Worm (Caenorhabditis elegans) whole organism, L1 larva: ENCODE results near the gene glt-1.

Experiments used
- C04F5.9 ChIP-seq: sonication (generic microtip); optimal IDR thresholded peaks from 2 replicates; lab custom pipeline; 2016; ENCODE audit warnings: missing genetic modification characterization, missing compliant biosample characterization
- C34B4.2 ChIP-seq: sonication (generic microtip); optimal IDR thresholded peaks from 2 replicates; lab custom pipeline; 2017; ENCODE audit warnings: mild to moderate bottlenecking, missing genetic modification characterization, missing compliant biosample characterization
- blmp-1 ChIP-seq: fragments of 150-350 bp; optimal IDR thresholded peaks from 2 replicates; lab custom pipeline; 2014; ENCODE audit warnings: missing biosample characterization, missing genetic modification characterization
- lin-14 ChIP-seq: fragments of 200-800 bp; sonication (Bioruptor generic); optimal IDR thresholded peaks from 2 replicates; lab custom pipeline; 2018; ENCODE audit warnings: mild to moderate bottlenecking, missing genetic modification characterization, moderate library complexity, missing compliant biosample characterization
- skn-1 ChIP-seq: fragments of 150-350 bp; optimal IDR thresholded peaks from 2 replicates; lab custom pipeline; 2014; ENCODE audit warnings: missing biosample characterization, missing genetic modification characterization

DNA sequence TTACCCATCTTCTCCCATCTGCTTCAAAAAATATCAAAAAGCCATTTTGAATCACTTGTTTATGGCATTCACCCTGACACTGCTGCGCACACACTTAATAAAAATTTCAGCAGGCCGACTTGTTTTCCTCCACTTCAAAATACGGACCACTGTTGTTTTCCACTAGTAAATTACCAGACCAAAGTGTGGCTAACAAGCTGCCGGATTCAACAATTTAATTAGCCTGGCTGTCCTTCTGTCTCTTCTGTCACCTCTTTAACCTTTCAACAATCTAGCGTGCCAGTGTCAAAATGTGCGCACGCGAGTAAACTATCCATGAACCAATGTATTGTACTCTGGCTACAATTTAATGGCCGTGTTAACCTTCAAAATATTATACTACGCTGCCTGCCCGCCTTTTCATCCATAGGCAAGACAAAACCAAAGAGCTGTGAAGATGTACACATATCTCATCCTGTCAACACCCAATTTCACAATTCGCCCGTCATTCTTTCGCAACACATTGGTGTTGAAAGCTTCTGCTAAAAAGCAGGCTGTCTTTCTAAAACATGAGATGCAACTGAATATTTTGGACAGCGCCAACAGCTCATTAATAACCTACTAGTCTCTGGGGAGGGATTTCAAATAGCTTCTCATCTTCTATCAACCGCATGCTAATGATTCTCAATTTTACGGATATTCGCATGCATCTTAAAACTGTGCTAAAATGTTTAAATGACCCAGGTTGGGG lies 31.4 kb upstream of the glt-1 start:
- TF ChIP-seq skn-1 (tag; lab: Kevin White, UChicago) (peak; percentile 19), C04F5.9 (no peak), C34B4.2 (no peak), lin-14 (GFP tag; lab: Kevin White, UChicago) (no peak), blmp-1 (tag; lab: Kevin White, UChicago) (no peak)
